Worm (Caenorhabditis elegans): ENCODE data around the gene ZK105.8.

ZK105.8 gene

DNA sequence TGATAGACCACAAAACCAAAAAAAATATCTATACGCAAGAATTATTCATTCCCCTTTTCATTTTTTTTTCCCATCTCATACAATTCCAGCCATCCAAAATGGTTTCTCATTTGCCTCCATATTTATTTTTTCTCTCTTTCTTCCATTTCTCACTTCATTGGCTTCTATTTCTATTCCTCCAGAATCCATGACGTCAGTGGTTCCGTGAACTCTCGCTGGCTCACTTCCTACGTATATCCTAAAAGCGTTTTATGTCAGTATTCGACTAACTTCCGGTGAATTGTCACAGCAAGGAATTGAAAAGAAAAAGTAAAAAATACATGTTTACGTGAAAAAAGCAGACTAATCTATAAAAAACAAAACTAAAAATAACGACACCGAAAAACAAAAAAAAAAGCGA, 2.6 kb downstream of the ZK105.8 start:
- TF ChIP-seq mxl-1 (tag; optimal IDR thresholded peaks at IDR 0.05) (no peak), F57A8.1 (GFP tag; optimal IDR thresholded peaks at IDR 0.05) (no peak), atf-7 (tag; optimal IDR thresholded peaks at IDR 0.05) (no peak), T26A5.8 (tag; optimal IDR thresholded peaks at IDR 0.05) (no peak)

DNA sequence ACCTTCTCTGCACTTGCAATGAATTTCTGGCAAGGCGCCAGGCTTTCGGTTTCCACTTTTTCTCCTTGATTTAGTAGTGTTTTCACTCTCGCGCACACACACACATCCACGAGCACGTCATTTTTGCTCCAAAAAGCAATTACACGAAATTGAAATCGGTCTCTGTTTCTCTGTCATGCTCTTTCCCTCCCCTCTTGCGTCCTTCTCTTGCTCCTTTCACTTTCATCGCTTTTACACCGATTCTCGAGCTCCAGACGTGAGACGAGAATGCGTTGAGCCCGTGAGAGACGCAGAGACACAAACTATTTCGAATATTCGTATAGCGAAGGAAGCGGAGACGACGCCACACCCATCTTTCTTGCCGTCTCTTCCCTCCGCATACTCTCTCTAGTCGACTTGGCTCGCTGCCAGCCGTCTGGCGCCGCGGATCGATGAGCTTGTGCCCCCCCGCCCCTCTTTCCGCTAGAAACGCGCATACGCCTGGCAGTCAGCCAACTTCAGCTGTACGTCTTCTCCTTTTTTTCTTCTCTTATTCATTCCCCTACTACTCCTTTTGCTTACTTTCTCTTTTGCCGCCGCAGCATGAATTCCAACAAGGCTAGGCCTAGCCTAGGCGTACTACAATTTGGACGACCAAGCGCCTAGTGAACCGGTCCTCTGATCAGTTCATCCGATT, 3.8 kb downstream of the ZK105.8 start:
- peak; percentile 99 for TF ChIP-seq zfh-2 (GFP tag; conservative IDR thresholded peaks at IDR 0.05)
- peak; percentile 48 for TF ChIP-seq ceh-27 (GFP tag; optimal IDR thresholded peaks at IDR 0.05)
- peak in 1 of 3 experiments; percentile 77 for TF ChIP-seq lin-35 (GFP tag; optimal IDR thresholded peaks at IDR 0.05)
- 0 out of 2 replicates have a peak, but pooled peaks have one; percentile 25 for TF ChIP-seq pbrm-1 (GFP tag; IDR thresholded peaks at IDR 0.05)
- TF ChIP-seq egrh-3 (GFP tag; IDR thresholded peaks at IDR 0.05), result peak; percentile 78; the same call in 1 of the 2 replicates
- TF ChIP-seq athp-1 (tag; optimal IDR thresholded peaks at IDR 0.05), result peak; percentile 22
- TF ChIP-seq dox-1 (GFP tag; IDR thresholded peaks at IDR 0.05), result peak; percentile 43; the same call in 1 of the 2 replicates
- TF ChIP-seq ztf-3 (GFP tag; optimal IDR thresholded peaks at IDR 0.05), result peak; percentile 24
- TF ChIP-seq Y95B8A.8 (GFP tag; IDR thresholded peaks at IDR 0.05), result no peak
- peak; percentile 53 for TF ChIP-seq attf-5 (GFP tag; optimal IDR thresholded peaks at IDR 0.05)
- TF ChIP-seq cebp-1 (GFP tag; IDR thresholded peaks at IDR 0.05), result no peak
- peak; percentile 80 for TF ChIP-seq cebp-1 (tag; optimal IDR thresholded peaks at IDR 0.05)
- no peak for TF ChIP-seq xnd-1 (tag; optimal IDR thresholded peaks at IDR 0.05)
- no peak for TF ChIP-seq F49E8.2 (tag; optimal IDR thresholded peaks at IDR 0.05; ENCODE audit: insufficient read depth)
- TF ChIP-seq atf-7 (tag; optimal IDR thresholded peaks at IDR 0.05), result peak; percentile 81
- no peak for TF ChIP-seq madf-3 (GFP tag; IDR thresholded peaks at IDR 0.05)
- TF ChIP-seq nhr-80 (tag; optimal IDR thresholded peaks at IDR 0.05), result peak; percentile 63
- TF ChIP-seq hmg-1.2 (GFP tag; IDR thresholded peaks at IDR 0.05), result peak; percentile 84
- TF ChIP-seq F39B2.1 (GFP tag; IDR thresholded peaks at IDR 0.05), result no peak
- no peak for TF ChIP-seq B0336.3 (GFP tag; IDR thresholded peaks at IDR 0.05)
- TF ChIP-seq mcd-1 (GFP tag; IDR thresholded peaks at IDR 0.05), result peak; percentile 67
- peak; percentile 24 for TF ChIP-seq die-1 (tag; optimal IDR thresholded peaks at IDR 0.05)
- TF ChIP-seq K11D2.4 (GFP tag; IDR thresholded peaks at IDR 0.05), result 0 out of 2 replicates have a peak, but pooled peaks have one; percentile 46
- TF ChIP-seq nfyb-1 (GFP tag; IDR thresholded peaks at IDR 0.05), result peak; percentile 74; the same call in 1 of the 2 replicates
- peak; percentile 46 for TF ChIP-seq somi-1 (GFP tag; optimal IDR thresholded peaks at IDR 0.05)
- TF ChIP-seq let-607 (tag; optimal IDR thresholded peaks at IDR 0.05), result peak; percentile 2 to 23
- peak; percentile 34 for TF ChIP-seq madf-10 (tag; optimal IDR thresholded peaks at IDR 0.05)
- TF ChIP-seq nhr-27 (tag; optimal IDR thresholded peaks at IDR 0.05), result no peak
- TF ChIP-seq lin-40 (tag; optimal IDR thresholded peaks at IDR 0.05), result peak; percentile 83
- TF ChIP-seq K12H6.12 (tag; optimal IDR thresholded peaks at IDR 0.05), result peak; percentile 94
- TF ChIP-seq chd-7 (tag; optimal IDR thresholded peaks at IDR 0.05), result peak; percentile 39
- TF ChIP-seq snpc-4 (GFP tag; optimal IDR thresholded peaks at IDR 0.05), result no peak
- peak in 2 of 4 experiments; percentile 22 to 54 for TF ChIP-seq snpc-4 (tag; optimal IDR thresholded peaks at IDR 0.05)

DNA sequence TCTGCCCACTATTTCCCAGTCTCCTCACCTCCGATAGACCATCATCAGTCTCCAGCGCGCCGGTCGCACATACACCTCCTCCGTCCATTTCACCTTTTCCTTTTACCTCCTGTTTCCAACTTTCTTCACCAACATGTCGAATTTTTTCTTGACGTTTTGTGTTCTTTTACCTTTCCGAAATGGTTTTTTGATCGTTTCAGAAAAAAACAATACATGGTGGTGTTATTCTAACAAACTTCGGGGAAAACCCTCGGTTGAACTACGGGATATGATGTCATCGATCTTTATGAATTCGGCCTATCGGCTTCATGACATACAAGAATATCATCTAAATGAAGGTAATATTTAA, 4.4 kb downstream of the ZK105.8 start, which contains the start of gene Y97E10C.1:
Gene Y97E10C.1, plus strand, starts transcription at position 201 of the 349 bp plus-strand sequence.
- TF ChIP-seq lag-1 (GFP tag; IDR thresholded peaks at IDR 0.05), result no peak
- no peak for TF ChIP-seq ztf-22 (GFP tag; optimal IDR thresholded peaks at IDR 0.05)
- no peak for TF ChIP-seq atf-7 (tag; optimal IDR thresholded peaks at IDR 0.05)
- no peak for TF ChIP-seq F37B4.10 (GFP tag; IDR thresholded peaks at IDR 0.05)
- TF ChIP-seq Y53F4B.3 (GFP tag; IDR thresholded peaks at IDR 0.05), result no peak
- TF ChIP-seq let-607 (tag; optimal IDR thresholded peaks at IDR 0.05), result no peak
- no peak for TF ChIP-seq F52B5.7 (tag; optimal IDR thresholded peaks at IDR 0.05)
- TF ChIP-seq hsf-1 (GFP tag; IDR thresholded peaks at IDR 0.05), result no peak
